Worm (Caenorhabditis elegans) whole organism, L4/young adult: ENCODE data around the gene Y58A7A.1.

Source experiments
- dao-5 ChIP-seq: sonication (generic microtip); optimal IDR thresholded peaks from 2 replicates; lab custom pipeline; 2016; ENCODE audit warnings: missing genotype, missing genetic modification characterization, moderate library complexity, missing compliant biosample characterization
- him-1 ChIP-seq: sonication (generic microtip); optimal IDR thresholded peaks from 2 replicates; lab custom pipeline; 2016; ENCODE audit warnings: missing genotype, missing genetic modification reagents, missing genetic modification characterization, missing compliant biosample characterization

- no peak for TF ChIP-seq him-1
- TF ChIP-seq dao-5 (tag; lab: Kevin White, UChicago), result no peak
These were observed 1.9 kb downstream of the Y58A7A.1 start for ce11 chrV:5067390-5067789.
